Fruit fly (Drosophila melanogaster): ENCODE measurements around the gene CG5561.

CG5561 gene

DNA sequence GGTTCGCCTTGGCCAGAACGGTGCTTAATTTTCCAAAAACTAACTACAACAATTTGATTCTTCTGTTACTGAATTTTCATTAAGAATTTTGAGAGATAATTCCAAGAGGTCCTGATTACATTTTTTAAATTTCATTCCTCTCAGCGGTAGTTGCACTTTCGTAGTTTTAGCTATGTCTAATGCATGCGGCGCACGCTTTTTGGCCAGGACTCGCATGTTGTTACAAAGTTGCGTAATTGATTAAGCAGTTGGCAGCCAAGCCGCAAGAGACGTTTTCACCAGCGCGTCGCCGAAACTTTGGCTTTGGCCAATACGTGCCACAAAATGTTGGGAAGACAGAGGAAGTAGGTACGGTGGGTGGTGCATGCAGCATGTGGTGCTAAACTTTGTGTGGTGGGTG is 1.9 kb upstream of the CG5561 start, which contains the start of gene CG5565:
Gene CG5565 (minus strand): TSS at position 101 of the 400 bp plus-strand sequence.
- no peak for TF ChIP-seq usp (GFP tag; optimal IDR thresholded peaks at IDR 0.05)
- no peak for TF ChIP-seq EcR (GFP tag; optimal IDR thresholded peaks at IDR 0.05)
- TF ChIP-seq pan (optimal IDR thresholded peaks at IDR 0.05), result no peak
- TF ChIP-seq Dll (optimal IDR thresholded peaks at IDR 0.05), result no peak
- no peak for TF ChIP-seq psq (optimal IDR thresholded peaks at IDR 0.05)
- TF ChIP-seq CG8478 (optimal IDR thresholded peaks at IDR 0.05), result no peak

- TF ChIP-seq usp (GFP tag; optimal IDR thresholded peaks at IDR 0.05), result no peak
- TF ChIP-seq CG8478 (optimal IDR thresholded peaks at IDR 0.05), result no peak
- TF ChIP-seq pan (optimal IDR thresholded peaks at IDR 0.05), result no peak
- no peak for TF ChIP-seq EcR (GFP tag; optimal IDR thresholded peaks at IDR 0.05)
- no peak for TF ChIP-seq Dll (optimal IDR thresholded peaks at IDR 0.05)
- TF ChIP-seq psq (optimal IDR thresholded peaks at IDR 0.05), result no peak
Measured at dm6 chr2L:1354819-1355218, 910 bp upstream of the CG5561 start, which contains the start of gene CG31924. Gene CG31924 (minus strand): TSS chr2L:1354919.

DNA sequence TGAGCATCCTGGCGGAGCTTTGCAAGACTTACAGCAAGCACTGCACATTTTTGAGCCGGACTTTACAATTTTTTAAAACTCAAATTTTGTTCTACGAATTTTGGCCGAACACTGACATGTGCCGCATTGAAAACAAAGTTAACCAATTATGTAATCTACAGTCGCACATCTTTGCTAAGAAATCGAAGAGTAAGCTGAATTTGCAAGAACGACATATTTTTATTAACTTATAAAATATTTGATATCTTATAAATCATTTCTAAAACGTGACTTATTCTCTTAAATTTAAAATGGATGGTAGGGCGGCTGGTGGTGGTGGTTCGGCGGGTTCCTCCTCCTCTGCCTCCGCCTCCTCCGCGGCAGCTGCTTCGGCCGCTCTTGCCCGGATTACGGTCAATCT is 1.1 kb downstream of the CG5561 start, which contains the start of gene CG5556:
Gene CG5556 (minus strand): TSS at position 101 of the 400 bp plus-strand sequence.
- TF ChIP-seq pan (optimal IDR thresholded peaks at IDR 0.05) (no peak), usp (GFP tag; optimal IDR thresholded peaks at IDR 0.05) (no peak), CG8478 (optimal IDR thresholded peaks at IDR 0.05) (no peak), Dll (optimal IDR thresholded peaks at IDR 0.05) (no peak), psq (optimal IDR thresholded peaks at IDR 0.05) (no peak), EcR (GFP tag; optimal IDR thresholded peaks at IDR 0.05) (no peak)

- TF ChIP-seq CG8478 (optimal IDR thresholded peaks at IDR 0.05), result no peak
- no peak for TF ChIP-seq usp (GFP tag; optimal IDR thresholded peaks at IDR 0.05)
- no peak for TF ChIP-seq Dll (optimal IDR thresholded peaks at IDR 0.05)
- no peak for TF ChIP-seq EcR (GFP tag; optimal IDR thresholded peaks at IDR 0.05)
- TF ChIP-seq psq (optimal IDR thresholded peaks at IDR 0.05), result no peak
- TF ChIP-seq pan (optimal IDR thresholded peaks at IDR 0.05), result no peak
Measured at dm6 chr2L:1346034-1346433, 7.9 kb downstream of the CG5561 start.

DNA sequence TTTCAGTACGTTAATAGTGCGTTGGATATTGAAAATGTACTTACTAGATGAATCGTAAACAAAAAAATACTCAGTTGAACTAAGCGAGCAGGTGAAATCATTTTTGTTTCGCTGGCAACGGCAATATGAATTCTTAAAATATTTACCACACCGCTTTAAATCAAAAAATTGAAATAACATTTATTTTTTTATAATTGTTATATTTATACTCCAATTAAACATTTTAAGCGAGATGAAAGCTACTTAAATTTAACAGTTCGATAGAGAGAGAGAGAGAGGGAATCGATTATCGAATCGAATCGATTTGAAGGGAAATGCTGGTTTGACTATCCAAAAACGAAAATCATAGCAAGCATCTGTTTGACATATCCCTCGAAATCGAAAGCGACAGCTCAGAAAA is 9.8 kb downstream of the CG5561 start, which contains the start of the genes CG33922 and Cdlc2:
Gene CG33922 (minus strand): TSS at position 101 of the 400 bp plus-strand sequence.
Gene Cdlc2 (plus strand): TSS at position 330 of the 400 bp plus-strand sequence.
- TF ChIP-seq CG8478 (optimal IDR thresholded peaks at IDR 0.05) (no peak), usp (GFP tag; optimal IDR thresholded peaks at IDR 0.05) (no peak), Dll (optimal IDR thresholded peaks at IDR 0.05) (no peak), pan (optimal IDR thresholded peaks at IDR 0.05) (no peak), psq (optimal IDR thresholded peaks at IDR 0.05) (no peak), EcR (GFP tag; optimal IDR thresholded peaks at IDR 0.05) (no peak)

- no peak for TF ChIP-seq psq (optimal IDR thresholded peaks at IDR 0.05)
- no peak for TF ChIP-seq usp (GFP tag; optimal IDR thresholded peaks at IDR 0.05)
- no peak for TF ChIP-seq pan (optimal IDR thresholded peaks at IDR 0.05)
- TF ChIP-seq EcR (GFP tag; optimal IDR thresholded peaks at IDR 0.05), result no peak
- TF ChIP-seq CG8478 (optimal IDR thresholded peaks at IDR 0.05), result no peak
- no peak for TF ChIP-seq Dll (optimal IDR thresholded peaks at IDR 0.05)
Measured at dm6 chr2L:1341995-1342394, 11.9 kb downstream of the CG5561 start, which contains the start of gene CG33923. Gene CG33923 (minus strand): TSS chr2L:1342095.

dm6 chr2L:1333828-1334227 is 20.1 kb downstream of the CG5561 start, which contains the start of gene CG5440:
Gene CG5440 (plus strand): TSS chr2L:1334128.
- no peak for TF ChIP-seq Dll (optimal IDR thresholded peaks at IDR 0.05)
- no peak for TF ChIP-seq pan (optimal IDR thresholded peaks at IDR 0.05)
- no peak for TF ChIP-seq usp (GFP tag; optimal IDR thresholded peaks at IDR 0.05)
- TF ChIP-seq EcR (GFP tag; optimal IDR thresholded peaks at IDR 0.05), result no peak
- no peak for TF ChIP-seq CG8478 (optimal IDR thresholded peaks at IDR 0.05)
- TF ChIP-seq psq (optimal IDR thresholded peaks at IDR 0.05), result no peak

DNA sequence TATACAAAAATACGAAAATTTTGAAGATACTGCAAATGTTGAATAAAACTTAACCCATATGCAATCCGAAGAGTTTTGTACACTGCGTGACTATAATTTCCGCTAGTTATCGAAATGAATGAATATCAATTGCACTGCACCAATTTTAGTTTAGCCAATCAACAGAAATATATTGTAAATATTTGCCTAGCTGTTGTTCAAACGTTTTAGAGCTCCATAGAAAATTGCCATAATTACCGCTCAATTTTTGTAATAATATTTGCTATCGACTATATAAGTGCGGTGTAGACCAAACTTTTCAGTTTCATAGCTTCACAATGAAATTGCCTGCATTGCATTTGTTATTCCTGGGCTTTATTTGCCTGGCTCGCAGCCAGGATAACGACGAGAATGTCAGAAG is 25.0 kb downstream of the CG5561 start, which contains the start of gene a5:
Gene a5 (plus strand): TSS at position 301 of the 400 bp plus-strand sequence.
- TF ChIP-seq pan (optimal IDR thresholded peaks at IDR 0.05), result no peak
- TF ChIP-seq usp (GFP tag; optimal IDR thresholded peaks at IDR 0.05), result no peak
- no peak for TF ChIP-seq Dll (optimal IDR thresholded peaks at IDR 0.05)
- no peak for TF ChIP-seq CG8478 (optimal IDR thresholded peaks at IDR 0.05)
- no peak for TF ChIP-seq psq (optimal IDR thresholded peaks at IDR 0.05)
- no peak for TF ChIP-seq EcR (GFP tag; optimal IDR thresholded peaks at IDR 0.05)

dm6 chr2L:1316422-1316821 is 37.5 kb downstream of the CG5561 start:
- TF ChIP-seq EcR (GFP tag; optimal IDR thresholded peaks at IDR 0.05), result no peak
- TF ChIP-seq Dll (optimal IDR thresholded peaks at IDR 0.05), result no peak
- TF ChIP-seq CG8478 (optimal IDR thresholded peaks at IDR 0.05), result no peak
- no peak for TF ChIP-seq psq (optimal IDR thresholded peaks at IDR 0.05)
- TF ChIP-seq pan (optimal IDR thresholded peaks at IDR 0.05), result no peak
- TF ChIP-seq usp (GFP tag; optimal IDR thresholded peaks at IDR 0.05), result no peak

- TF ChIP-seq usp (GFP tag; optimal IDR thresholded peaks at IDR 0.05), result no peak
Measured at dm6 chr2L:1315283-1315682, 38.6 kb downstream of the CG5561 start.

DNA sequence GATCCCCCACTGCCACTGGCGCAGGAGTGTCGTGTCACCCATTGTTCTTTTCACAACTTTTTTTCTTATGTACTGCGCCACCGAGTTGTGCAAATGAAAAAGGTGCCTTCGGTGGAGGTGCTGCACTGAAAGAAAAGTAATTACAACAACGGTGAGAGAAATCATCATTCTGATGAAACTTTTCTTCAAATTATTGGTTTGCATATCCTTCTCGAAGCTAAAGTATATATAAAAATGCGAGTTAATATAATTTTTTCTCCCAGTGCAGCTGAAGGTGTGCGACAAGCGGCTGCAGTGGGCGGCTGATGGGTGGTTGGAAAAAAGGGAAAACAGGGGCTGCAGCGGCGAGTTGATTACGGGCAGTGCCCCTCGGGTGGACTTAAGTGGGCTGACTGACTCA is 41.6 kb downstream of the CG5561 start:
- no peak for TF ChIP-seq EcR (GFP tag; optimal IDR thresholded peaks at IDR 0.05)
- TF ChIP-seq pan (optimal IDR thresholded peaks at IDR 0.05), result no peak
- TF ChIP-seq usp (GFP tag; optimal IDR thresholded peaks at IDR 0.05), result no peak
- no peak for TF ChIP-seq psq (optimal IDR thresholded peaks at IDR 0.05)
- no peak for TF ChIP-seq Dll (optimal IDR thresholded peaks at IDR 0.05)
- no peak for TF ChIP-seq CG8478 (optimal IDR thresholded peaks at IDR 0.05)

Measured in whole organism.